Worm (Caenorhabditis elegans) whole organism, late embryonic: Measurements from ENCODE around the gene set-9.

Experiments used
- K09A11.1 ChIP-seq: sonication (generic microtip); optimal IDR thresholded peaks from 2 replicates; lab custom pipeline; 2017; ENCODE audit warnings: antibody characterized with exemption, mild to moderate bottlenecking, missing genetic modification characterization, missing compliant biosample characterization; ENCODE audit not compliant: insufficient read depth
- ahr-1 ChIP-seq: sonication (generic microtip); optimal IDR thresholded peaks from 2 replicates; lab custom pipeline; 2016; ENCODE audit warnings: missing genetic modification characterization, missing compliant biosample characterization
- ama-1 ChIP-seq: fragments of 150-350 bp; optimal IDR thresholded peaks from 2 replicates; lab custom pipeline; 2014
- ceh-2 ChIP-seq: sonication (generic microtip); optimal IDR thresholded peaks from 2 replicates; lab custom pipeline; 2016; ENCODE audit warnings: missing genotype, missing genetic modification characterization, missing compliant biosample characterization
- elt-2 ChIP-seq: sonication (generic microtip); optimal IDR thresholded peaks from 2 replicates; lab custom pipeline; 2016; ENCODE audit warnings: missing genetic modification reagents, missing genetic modification characterization, missing compliant biosample characterization
- fkh-10 ChIP-seq: fragments of 150-350 bp; optimal IDR thresholded peaks from 2 replicates; lab custom pipeline; 2014; ENCODE audit warnings: missing biosample characterization, missing genetic modification reagents, missing genetic modification characterization
- madf-2 ChIP-seq: sonication (generic microtip); optimal IDR thresholded peaks from 2 replicates; lab custom pipeline; 2017; ENCODE audit warnings: missing genetic modification characterization, missing compliant biosample characterization
- nfya-1 ChIP-seq: sonication (generic microtip); optimal IDR thresholded peaks from 2 replicates; lab custom pipeline; 2017; ENCODE audit warnings: missing genetic modification characterization, mild to moderate bottlenecking, missing compliant biosample characterization, antibody characterized with exemption, moderate library complexity
- pat-9 ChIP-seq: fragments of 200-800 bp; sonication (Bioruptor generic); optimal IDR thresholded peaks from 2 replicates; lab custom pipeline; 2018; ENCODE audit warnings: mild to moderate bottlenecking, missing genetic modification characterization, moderate library complexity, missing compliant biosample characterization
- pha-2 ChIP-seq: sonication (generic microtip); optimal IDR thresholded peaks from 2 replicates; lab custom pipeline; 2017; ENCODE audit warnings: mild to moderate bottlenecking, missing genetic modification characterization, missing compliant biosample characterization
- sox-2 ChIP-seq: fragments of 200-800 bp; sonication (Bioruptor generic); IDR thresholded peaks from 2 replicates; pipeline ENCODE4 v1.3.6; 2022; ENCODE audit warnings: missing genetic modification reagents, missing genetic modification characterization, missing compliant biosample characterization
- tbx-7 ChIP-seq: sonication (generic microtip); optimal IDR thresholded peaks from 2 replicates; lab custom pipeline; 2016; ENCODE audit warnings: missing genotype, missing genetic modification characterization, missing compliant biosample characterization

ce11 chrIV:4264649-4265048, 43.0 kb upstream of the set-9 start:
- TF ChIP-seq madf-2 (tag; lab: Kevin White, UChicago) (no peak), fkh-10 (GFP tag; lab: Kevin White, UChicago) (no peak), sox-2 (GFP tag; lab: Robert Waterston, UW) (no peak), nfya-1 (tag; lab: Kevin White, UChicago) (no peak), tbx-7 (tag; lab: Kevin White, UChicago) (no peak), pat-9 (no peak), elt-2 (no peak), ceh-2 (tag; lab: Kevin White, UChicago) (no peak), ama-1 (lab: Kevin White, UChicago) (no peak), pha-2 (no peak), K09A11.1 (no peak), ahr-1 (tag; lab: Kevin White, UChicago) (no peak)
